Fruit fly (Drosophila melanogaster): ENCODE results near the gene nkd.

The nkd gene

dm6 chr3L:19092125-19093058, 47.1 kb upstream of the nkd start, which contains the start of gene MESR6 (continued):
- TF ChIP-seq ac (GFP tag; optimal IDR thresholded peaks at IDR 0.05) (no peak), Myb (GFP tag; optimal IDR thresholded peaks at IDR 0.05) (peak; percentile 99), CG1529 (GFP tag; optimal IDR thresholded peaks at IDR 0.05) (no peak), fd3F (GFP tag; optimal IDR thresholded peaks at IDR 0.05) (peak; percentile 23), CG10431 (GFP tag; optimal IDR thresholded peaks at IDR 0.05) (no peak), Xbp1 (GFP tag; optimal IDR thresholded peaks at IDR 0.05) (peak; percentile 2), ken (GFP tag; IDR thresholded peaks at IDR 0.05) (no peak), prd (optimal IDR thresholded peaks at IDR 0.05) (no peak), prd (GFP tag; IDR thresholded peaks at IDR 0.05) (peak; percentile 32; the same call in 1 of the 3 replicates), Jarid2 (GFP tag; optimal IDR thresholded peaks at IDR 0.05) (no peak), Sin3A (optimal IDR thresholded peaks at IDR 0.05) (peak; percentile 15), CG6683 (GFP tag; optimal IDR thresholded peaks at IDR 0.05) (no peak), CG42726 (GFP tag; IDR thresholded peaks at IDR 0.05; ENCODE audit: partially characterized antibody) (peak; percentile 43; the same call in 1 of the 2 replicates), MESR4 (GFP tag; optimal IDR thresholded peaks at IDR 0.05) (peak; percentile 84), CG13123 (GFP tag; optimal IDR thresholded peaks at IDR 0.05) (no peak), al (GFP tag; IDR thresholded peaks at IDR 0.05) (no peak), CTCF (GFP tag; optimal IDR thresholded peaks at IDR 0.05) (no peak), C15 (GFP tag; IDR thresholded peaks at IDR 0.05) (no peak), ewg (GFP tag; optimal IDR thresholded peaks at IDR 0.05) (no peak), ERR (GFP tag; optimal IDR thresholded peaks at IDR 0.05) (no peak), CG4328 (GFP tag; optimal IDR thresholded peaks at IDR 0.05) (no peak), MBD-R2 (GFP tag; IDR thresholded peaks at IDR 0.05) (peak; percentile 93), CG11560 (tag; IDR thresholded peaks at IDR 0.05) (no peak), chinmo (GFP tag; IDR thresholded peaks at IDR 0.05; ENCODE audit: partially characterized antibody) (0 out of 4 replicates have a peak, but pooled peaks have one; percentile 14), Hr39 (optimal IDR thresholded peaks at IDR 0.05) (no peak), CG15601 (tag; optimal IDR thresholded peaks at IDR 0.05) (peak; percentile 58), Bdp1 (GFP tag; optimal IDR thresholded peaks at IDR 0.05) (no peak), CG12236 (GFP tag; optimal IDR thresholded peaks at IDR 0.05) (no peak), maf-S (GFP tag; optimal IDR thresholded peaks at IDR 0.05) (no peak), dati (GFP tag; IDR thresholded peaks at IDR 0.05) (no peak), ara (GFP tag; IDR thresholded peaks at IDR 0.05) (no peak), amos (GFP tag; IDR thresholded peaks at IDR 0.05; ENCODE audit: partially characterized antibody) (peak; percentile 90), CG2120 (GFP tag; optimal IDR thresholded peaks at IDR 0.05) (peak; percentile 14), Kr (GFP tag; optimal IDR thresholded peaks at IDR 0.05) (no peak), CG1024 (GFP tag; IDR thresholded peaks at IDR 0.05) (no peak), CG7786 (GFP tag; optimal IDR thresholded peaks at IDR 0.05) (no peak), CG6175 (GFP tag; IDR thresholded peaks at IDR 0.05) (no peak), HmgZ (tag; optimal IDR thresholded peaks at IDR 0.05) (peak; percentile 60), CG12071 (GFP tag; optimal IDR thresholded peaks at IDR 0.05) (no peak), Nf-YC (tag; optimal IDR thresholded peaks at IDR 0.05) (no peak), wek (GFP tag; optimal IDR thresholded peaks at IDR 0.05) (no peak), Mrtf (GFP tag; IDR thresholded peaks at IDR 0.05) (no peak), yki (optimal IDR thresholded peaks at IDR 0.05) (no peak), tin (GFP tag; optimal IDR thresholded peaks at IDR 0.05) (no peak), CG17361 (GFP tag; IDR thresholded peaks at IDR 0.05) (peak; percentile 60; the same call in 2 of the 3 replicates), NK7.1 (GFP tag; optimal IDR thresholded peaks at IDR 0.05) (no peak), crc (GFP tag; optimal IDR thresholded peaks at IDR 0.05) (no peak), unpg (GFP tag; optimal IDR thresholded peaks at IDR 0.05) (peak; percentile 34), CG7271 (tag; optimal IDR thresholded peaks at IDR 0.05) (no peak), sens (GFP tag) (peak; percentile 23), CG8478 (optimal IDR thresholded peaks at IDR 0.05) (no peak), CG34376 (GFP tag; optimal IDR thresholded peaks at IDR 0.05) (no peak)
